Fruit fly (Drosophila melanogaster) whole organism, embryonic: ENCODE measurements around the gene twe.

ENCODE experiments used
- Bdp1 ChIP-seq: fragments of 200-800 bp; sonication (Bioruptor generic); optimal IDR thresholded peaks from 3 replicates; lab custom pipeline; 2016; ENCODE audit warnings: missing biosample characterization, missing genetic modification characterization
- CG10147 ChIP-seq: fragments of 200-800 bp; sonication (Bioruptor generic); optimal IDR thresholded peaks from 2 replicates; lab custom pipeline; 2019; ENCODE audit warnings: missing biosample characterization, mild to moderate bottlenecking, missing genetic modification characterization, moderate library complexity
- CG10209 ChIP-seq: fragments of 200-800 bp; sonication (Bioruptor generic); optimal IDR thresholded peaks from 3 replicates; lab custom pipeline; 2017; ENCODE audit warnings: missing biosample characterization, mild to moderate bottlenecking, missing genetic modification characterization, missing genetic modification reagents
- CG12104 ChIP-seq: fragments of 200-800 bp; sonication (Bioruptor generic); optimal IDR thresholded peaks from 3 replicates; lab custom pipeline; 2016; ENCODE audit warnings: missing biosample characterization, missing genetic modification characterization
- CG13424 ChIP-seq: fragments of 200-800 bp; sonication (Bioruptor generic); optimal IDR thresholded peaks from 2 replicates; lab custom pipeline; 2019; ENCODE audit warnings: missing biosample characterization, mild to moderate bottlenecking, missing genetic modification characterization, moderate library complexity
- CG13775 ChIP-seq: fragments of 200-800 bp; sonication (Bioruptor generic); optimal IDR thresholded peaks from 3 replicates; lab custom pipeline; 2017; ENCODE audit warnings: missing biosample characterization, mild to moderate bottlenecking, missing genetic modification characterization
- CG14441 ChIP-seq: fragments of 200-800 bp; sonication (Bioruptor generic); IDR thresholded peaks from 2 replicates; pipeline ENCODE4 v1.3.6; 2022; ENCODE audit warnings: missing biosample characterization, missing genetic modification characterization
- CG17186 ChIP-seq: fragments of 200-800 bp; sonication (Bioruptor generic); optimal IDR thresholded peaks from 3 replicates; lab custom pipeline; 2017; ENCODE audit warnings: missing biosample characterization, missing genetic modification reagents, missing genetic modification characterization
- CG17328 ChIP-seq: fragments of 200-800 bp; sonication (Bioruptor generic); IDR thresholded peaks from 2 replicates; pipeline ENCODE4 v1.3.6; 2022; ENCODE audit warnings: missing biosample characterization, missing genetic modification characterization
- CG17385 ChIP-seq: fragments of 200-800 bp; sonication (Bioruptor generic); optimal IDR thresholded peaks from 3 replicates; lab custom pipeline; 2018; ENCODE audit warnings: missing biosample characterization, mild to moderate bottlenecking, missing genetic modification characterization
- CG3726 ChIP-seq: fragments of 200-800 bp; sonication (Bioruptor generic); IDR thresholded peaks from 3 replicates; pipeline ENCODE4, ENCODE4 v1.3.6; 2022; ENCODE audit warnings: missing biosample characterization, missing genetic modification characterization
- CG4820 ChIP-seq: fragments of 200-800 bp; sonication (Bioruptor generic); optimal IDR thresholded peaks from 3 replicates; lab custom pipeline; 2016; ENCODE audit warnings: missing biosample characterization, missing genetic modification characterization
- CG8281 ChIP-seq: fragments of 200-800 bp; sonication (Bioruptor generic); optimal IDR thresholded peaks from 2 replicates; lab custom pipeline; 2018; ENCODE audit warnings: missing biosample characterization, mild to moderate bottlenecking, missing genetic modification characterization, moderate library complexity
- CG9609 ChIP-seq: fragments of 200-800 bp; sonication (Bioruptor generic); optimal IDR thresholded peaks from 3 replicates; lab custom pipeline; 2016; ENCODE audit warnings: missing biosample characterization, missing genetic modification characterization
- D ChIP-seq, 2 experiments: fragments of 200-800 bp in 1 of 2; fragments of >200 bp in 1 of 2; sonication (Bioruptor generic) in 1 of 2; optimal IDR thresholded peaks; 2 replicates in 1 of 2; 3 replicates in 1 of 2; lab custom pipeline; 2017; ENCODE audit warnings: mild to moderate bottlenecking in 1 of 2, missing biosample characterization in 1 of 2, missing genetic modification characterization in 1 of 2, missing genetic modification reagents in 1 of 2
- Hand ChIP-seq: fragments of 200-800 bp; sonication (Bioruptor generic); optimal IDR thresholded peaks from 2 replicates; lab custom pipeline; 2017; ENCODE audit warnings: mild to moderate bottlenecking, missing biosample characterization, missing genetic modification reagents, missing genetic modification characterization
- MTF-1 ChIP-seq: fragments of 200-800 bp; sonication (Bioruptor generic); optimal IDR thresholded peaks from 2 replicates; lab custom pipeline; 2018; ENCODE audit warnings: missing biosample characterization, mild to moderate bottlenecking, missing genetic modification characterization, borderline replicate concordance
- Mes4 ChIP-seq: fragments of 200-800 bp; sonication (Bioruptor generic); optimal IDR thresholded peaks from 2 replicates; lab custom pipeline; 2016; ENCODE audit warnings: missing biosample characterization, missing genetic modification characterization
- Neu2 ChIP-seq: fragments of 200-800 bp; sonication (Bioruptor generic); optimal IDR thresholded peaks from 3 replicates; lab custom pipeline; 2016; ENCODE audit warnings: missing biosample characterization, missing genetic modification characterization, borderline replicate concordance
- Six4 ChIP-seq: fragments of 200-800 bp; sonication (Bioruptor generic); optimal IDR thresholded peaks from 2 replicates; lab custom pipeline; 2016; ENCODE audit warnings: missing biosample characterization, missing genetic modification characterization
- Vsx1 ChIP-seq: fragments of 200-800 bp; sonication (Bioruptor generic); optimal IDR thresholded peaks from 2 replicates; lab custom pipeline; 2017; ENCODE audit warnings: missing biosample characterization, mild to moderate bottlenecking, missing genetic modification characterization, missing genetic modification reagents
- abd-A ChIP-seq: fragments of 200-800 bp; sonication (Bioruptor generic); optimal IDR thresholded peaks from 3 replicates; lab custom pipeline; 2019; ENCODE audit warnings: missing biosample characterization, mild to moderate bottlenecking, missing genetic modification characterization, moderate library complexity
- az2 ChIP-seq: fragments of 200-800 bp; sonication (Bioruptor generic); optimal IDR thresholded peaks from 3 replicates; lab custom pipeline; 2016; ENCODE audit warnings: missing biosample characterization, missing genetic modification characterization
- caup ChIP-seq: fragments of 200-800 bp; sonication (Bioruptor generic); optimal IDR thresholded peaks from 3 replicates; lab custom pipeline; 2017; ENCODE audit warnings: missing biosample characterization, mild to moderate bottlenecking, missing genetic modification characterization, moderate library complexity; ENCODE audit not compliant: severe bottlenecking
- chm ChIP-seq: fragments of 200-800 bp; sonication (Bioruptor generic); IDR thresholded peaks from 2 replicates; pipeline ENCODE4 v1.3.6; 2022; ENCODE audit warnings: missing biosample characterization, missing genetic modification characterization
- da ChIP-seq: fragments of 200-800 bp; sonication (Bioruptor generic); optimal IDR thresholded peaks from 2 replicates; lab custom pipeline; 2016; ENCODE audit warnings: missing biosample characterization, missing genetic modification characterization
- danr ChIP-seq: fragments of 200-800 bp; sonication (Bioruptor generic); IDR thresholded peaks from 2 replicates; pipeline ENCODE4 v1.3.6; 2022; ENCODE audit warnings: missing biosample characterization, missing genetic modification characterization
- dpn ChIP-seq, 2 experiments: fragments of 200-800 bp; sonication (Bioruptor generic); optimal IDR thresholded peaks; 3 replicates each; lab custom pipeline; 2016; ENCODE audit warnings: missing biosample characterization in 2 of 2, missing genetic modification characterization in 2 of 2
- ewg ChIP-seq: fragments of 200-800 bp; sonication (Bioruptor generic); optimal IDR thresholded peaks from 3 replicates; lab custom pipeline; 2017; ENCODE audit warnings: mild to moderate bottlenecking, missing biosample characterization, missing genetic modification reagents, missing genetic modification characterization
- ftz-f1 ChIP-seq: fragments of 200-800 bp; sonication (Bioruptor generic); optimal IDR thresholded peaks from 2 replicates; lab custom pipeline; 2016; ENCODE audit warnings: missing biosample characterization, missing genetic modification characterization
- gfzf ChIP-seq: fragments of 200-800 bp; sonication (Bioruptor generic); optimal IDR thresholded peaks from 2 replicates; lab custom pipeline; 2016; ENCODE audit warnings: missing biosample characterization, mild to moderate bottlenecking, missing genetic modification characterization, moderate library complexity
- grn ChIP-seq: fragments of 200-800 bp; sonication (Bioruptor generic); optimal IDR thresholded peaks from 3 replicates; lab custom pipeline; 2017; ENCODE audit warnings: missing biosample characterization, missing genetic modification characterization
- gro ChIP-seq: fragments of 200-800 bp; sonication (Bioruptor generic); optimal IDR thresholded peaks from 2 replicates; lab custom pipeline; 2016; ENCODE audit warnings: missing biosample characterization, missing genetic modification characterization
- h ChIP-seq: fragments of >200 bp; optimal IDR thresholded peaks from 2 replicates; lab custom pipeline; 2017
- hbn ChIP-seq: fragments of 200-800 bp; sonication (Bioruptor generic); IDR thresholded peaks from 2 replicates; pipeline ENCODE4 v1.3.6; 2022; ENCODE audit warnings: missing biosample characterization, missing genetic modification characterization; ENCODE audit not compliant: partially characterized antibody
- hth ChIP-seq: fragments of >200 bp; optimal IDR thresholded peaks from 2 replicates; lab custom pipeline; 2017; ENCODE audit warnings: inconsistent platforms
- ind ChIP-seq: fragments of 200-800 bp; sonication (Bioruptor generic); optimal IDR thresholded peaks from 3 replicates; lab custom pipeline; 2016; ENCODE audit warnings: missing biosample characterization, missing genetic modification characterization
- kay ChIP-seq: fragments of 200-800 bp; sonication (Bioruptor generic); optimal IDR thresholded peaks from 2 replicates; lab custom pipeline; 2016; ENCODE audit warnings: missing biosample characterization, missing genetic modification characterization
- knrl ChIP-seq: fragments of 200-800 bp; sonication (Bioruptor generic); IDR thresholded peaks from 3 replicates; pipeline ENCODE4 v1.3.6; 2022; ENCODE audit warnings: missing biosample characterization, missing genetic modification characterization; ENCODE audit not compliant: partially characterized antibody
- lab ChIP-seq: fragments of 200-800 bp; sonication (Bioruptor generic); optimal IDR thresholded peaks from 3 replicates; lab custom pipeline; 2017; ENCODE audit warnings: missing biosample characterization, missing genetic modification characterization, mild to moderate bottlenecking, moderate library complexity, missing genetic modification reagents
- p53 ChIP-seq: fragments of 200-800 bp; sonication (Bioruptor generic); optimal IDR thresholded peaks from 2 replicates; lab custom pipeline; 2016; ENCODE audit warnings: missing biosample characterization, missing genetic modification characterization
- pita ChIP-seq: fragments of 200-800 bp; sonication (Bioruptor generic); optimal IDR thresholded peaks from 2 replicates; lab custom pipeline; 2017; ENCODE audit warnings: missing biosample characterization, mild to moderate bottlenecking, missing genetic modification characterization
- prd ChIP-seq, 3 experiments: fragments of >200 bp in 2 of 3; fragments of 200-800 bp in 1 of 3; sonication (Bioruptor generic) in 1 of 3; optimal IDR thresholded peaks in 2 of 3; IDR thresholded peaks in 1 of 3; 2 replicates in 2 of 3; 3 replicates in 1 of 3; pipeline versions ENCODE4 v1.3.6 to Lab custom; 2017 to 2022; ENCODE audit warnings: missing biosample characterization in 1 of 3, missing genetic modification characterization in 1 of 3
- sr ChIP-seq: fragments of 200-800 bp; sonication (Bioruptor generic); IDR thresholded peaks from 3 replicates; pipeline ENCODE4 v1.3.6; 2022; ENCODE audit warnings: missing biosample characterization, missing genetic modification characterization
- stc ChIP-seq: fragments of 200-800 bp; sonication (Bioruptor generic); IDR thresholded peaks from 2 replicates; pipeline ENCODE4 v1.3.6; 2022; ENCODE audit warnings: missing biosample characterization, missing genetic modification characterization
- sug ChIP-seq: fragments of 200-800 bp; optimal IDR thresholded peaks from 2 replicates; lab custom pipeline; 2019; ENCODE audit warnings: missing biosample characterization, mild to moderate bottlenecking, missing genetic modification characterization, moderate library complexity
- tgo ChIP-seq: fragments of 200-800 bp; sonication (Bioruptor generic); IDR thresholded peaks from 3 replicates; pipeline ENCODE4 v1.3.6; 2022; ENCODE audit warnings: missing biosample characterization, missing genetic modification characterization
- tin ChIP-seq: fragments of 200-800 bp; sonication (Bioruptor generic); optimal IDR thresholded peaks from 3 replicates; lab custom pipeline; 2016; ENCODE audit warnings: missing biosample characterization, missing genetic modification characterization
- unc-4 ChIP-seq: fragments of 200-800 bp; sonication (Bioruptor generic); IDR thresholded peaks from 2 replicates; pipeline ENCODE4 v1.3.6; 2022; ENCODE audit warnings: missing biosample characterization, missing genetic modification characterization; ENCODE audit not compliant: partially characterized antibody
- wor ChIP-seq: fragments of 200-800 bp; sonication (Bioruptor generic); IDR thresholded peaks from 2 replicates; pipeline ENCODE4 v1.3.6; 2022; ENCODE audit warnings: missing biosample characterization, missing genetic modification characterization

twe gene

dm6 chr2L:16302773-16303279 is 41.1 kb upstream of the twe start, which contains the start of gene GMF (continued):
- no peak for TF ChIP-seq CG8281 (tag; lab: Kevin White, UChicago)
- peak; percentile 78 for TF ChIP-seq gfzf (GFP tag; lab: Kevin White, UChicago)
- TF ChIP-seq caup = no peak
- TF ChIP-seq ewg (GFP tag; lab: Kevin White, UChicago) = no peak
- no peak for TF ChIP-seq abd-A (tag; lab: Kevin White, UChicago)
- TF ChIP-seq CG3726 (GFP tag; lab: Robert Waterston, UW) = no peak
- TF ChIP-seq D (optimal IDR thresholded peaks at IDR 0.05; lab: Kevin White, UChicago) = no peak
- no peak for TF ChIP-seq D (GFP tag; optimal IDR thresholded peaks at IDR 0.05; lab: Kevin White, UChicago)
- TF ChIP-seq CG13424 = peak; percentile 25
- no peak for TF ChIP-seq gro (GFP tag; lab: Kevin White, UChicago)
- TF ChIP-seq lab = peak; percentile 52
- no peak for TF ChIP-seq wor (GFP tag; lab: Robert Waterston, UW)
- TF ChIP-seq Vsx1 (GFP tag; lab: Kevin White, UChicago) = no peak
- no peak for TF ChIP-seq prd (optimal IDR thresholded peaks at IDR 0.05; lab: Kevin White, UChicago)
- TF ChIP-seq prd (GFP tag; IDR thresholded peaks at IDR 0.05; lab: Robert Waterston, UW) = no peak
- TF ChIP-seq Bdp1 (GFP tag; lab: Kevin White, UChicago) = no peak
- no peak for TF ChIP-seq danr (GFP tag; lab: Robert Waterston, UW)
- TF ChIP-seq sr (GFP tag; lab: Robert Waterston, UW) = no peak; the same call in 2 of the 3 replicates
- TF ChIP-seq da = no peak
- TF ChIP-seq unc-4 (GFP tag; lab: Robert Waterston, UW) = peak; percentile 21; the same call in 1 of the 2 replicates
- no peak for TF ChIP-seq CG17186 (GFP tag; lab: Kevin White, UChicago)
- TF ChIP-seq ftz-f1 (GFP tag; lab: Kevin White, UChicago) = no peak
- no peak for TF ChIP-seq Neu2 (GFP tag; lab: Kevin White, UChicago)
- peak; percentile 50 for TF ChIP-seq grn (GFP tag; lab: Kevin White, UChicago)
- TF ChIP-seq stc (GFP tag; lab: Robert Waterston, UW) = no peak
- TF ChIP-seq dpn (GFP tag; optimal IDR thresholded peaks at IDR 0.05; lab: Kevin White, UChicago) = peak; percentile 9 to 27
- no peak for TF ChIP-seq chm (GFP tag; lab: Robert Waterston, UW)
- peak; percentile 48 for TF ChIP-seq CG10147 (GFP tag; lab: Kevin White, UChicago)
- no peak for TF ChIP-seq az2
- no peak for TF ChIP-seq Mes4 (GFP tag; lab: Kevin White, UChicago)
- TF ChIP-seq p53 (GFP tag; lab: Kevin White, UChicago) = no peak
- no peak for TF ChIP-seq tgo (GFP tag; lab: Robert Waterston, UW)
- TF ChIP-seq hbn (GFP tag; lab: Robert Waterston, UW) = no peak
- TF ChIP-seq CG13775 (GFP tag; lab: Kevin White, UChicago) = no peak
- TF ChIP-seq sug (tag; lab: Kevin White, UChicago) = peak; percentile 43
- peak; percentile 21 for TF ChIP-seq CG4820 (GFP tag; lab: Kevin White, UChicago)
- no peak for TF ChIP-seq pita (GFP tag; lab: Kevin White, UChicago)
- peak; percentile 10 for TF ChIP-seq CG10209
- TF ChIP-seq CG14441 = no peak
- TF ChIP-seq ind (GFP tag; lab: Kevin White, UChicago) = peak; percentile 8
- no peak for TF ChIP-seq MTF-1
- no peak for TF ChIP-seq hth (lab: Kevin White, UChicago)
- TF ChIP-seq h (lab: Kevin White, UChicago) = no peak
- TF ChIP-seq CG12104 (GFP tag; lab: Kevin White, UChicago) = no peak
- TF ChIP-seq Six4 (GFP tag; lab: Kevin White, UChicago) = peak; percentile 6
- peak; percentile 52; the same call in 1 of the 2 replicates for TF ChIP-seq CG17328 (GFP tag; lab: Robert Waterston, UW)
- peak; percentile 38 for TF ChIP-seq CG17385 (GFP tag; lab: Kevin White, UChicago)
- TF ChIP-seq Hand = no peak
- peak; percentile 46; the same call in 2 of the 3 replicates for TF ChIP-seq knrl (GFP tag; lab: Robert Waterston, UW)
- peak; percentile 37 for TF ChIP-seq tin
- no peak for TF ChIP-seq CG9609 (GFP tag; lab: Kevin White, UChicago)
- TF ChIP-seq kay (GFP tag; lab: Kevin White, UChicago) = peak; percentile 79
